Fruit fly (Drosophila melanogaster): Measurements from ENCODE around the gene CG11317.

dm6 chr3R:31097221-31097620 is at the start of gene CG11317:
- TF ChIP-seq h (GFP tag; optimal IDR thresholded peaks at IDR 0.05) = no peak
- no peak for TF ChIP-seq Hr83 (GFP tag; optimal IDR thresholded peaks at IDR 0.05; ENCODE audit: poor library complexity, severe bottlenecking)

All from whole organism, wandering third instar larva.